Fruit fly (Drosophila melanogaster): ENCODE data around the gene C15.

DNA sequence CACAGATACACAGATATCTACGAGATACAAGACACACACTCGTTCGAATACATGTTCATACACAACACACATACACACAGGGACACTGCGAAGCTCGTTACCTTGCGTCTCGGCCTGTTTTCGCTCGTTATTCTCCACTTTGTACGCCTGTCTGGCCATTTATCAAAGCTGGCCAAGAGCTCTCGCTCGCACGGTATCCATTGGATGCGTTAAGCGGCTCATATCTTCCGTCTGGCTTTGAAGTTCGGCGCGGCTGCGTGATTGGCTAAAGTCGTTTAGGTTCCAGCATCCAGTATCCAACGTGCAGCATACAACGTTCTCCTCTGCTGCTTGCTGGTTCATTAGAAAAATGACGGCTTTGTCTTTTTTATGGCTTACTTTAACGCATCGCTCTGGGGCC lies 43.0 kb upstream of the C15 start:
- no peak for TF ChIP-seq Dfd (GFP tag; optimal IDR thresholded peaks at IDR 0.05)
- TF ChIP-seq sv (GFP tag; optimal IDR thresholded peaks at IDR 0.05) = no peak
- TF ChIP-seq lola (GFP tag; optimal IDR thresholded peaks at IDR 0.05) = no peak
- no peak for TF ChIP-seq dl (GFP tag; optimal IDR thresholded peaks at IDR 0.05; ENCODE audit: insufficient read depth in 1 of 2, partially characterized antibody in 2 of 2)
- TF ChIP-seq pan (optimal IDR thresholded peaks at IDR 0.05) = no peak
- TF ChIP-seq foxo (GFP tag; optimal IDR thresholded peaks at IDR 0.05) = no peak
- TF ChIP-seq OdsH (GFP tag; optimal IDR thresholded peaks at IDR 0.05) = no peak
- TF ChIP-seq woc (GFP tag; optimal IDR thresholded peaks at IDR 0.05) = no peak
